Fruit fly (Drosophila melanogaster) whole organism, embryonic: ENCODE measurements around the gene CG5273.

ENCODE experiments used
- Asciz ChIP-seq: fragments of 200-800 bp; sonication (Bioruptor generic); optimal IDR thresholded peaks from 2 replicates; lab custom pipeline; 2017; ENCODE audit warnings: missing biosample characterization, mild to moderate bottlenecking, missing genetic modification characterization, missing genetic modification reagents
- B-H1 ChIP-seq: fragments of 200-800 bp; sonication (Bioruptor generic); IDR thresholded peaks from 3 replicates; pipeline ENCODE4 v1.3.6; 2022; ENCODE audit warnings: missing biosample characterization, missing genetic modification characterization
- BEAF-32 ChIP-seq: fragments of 200-800 bp; sonication (Bioruptor generic); optimal IDR thresholded peaks from 3 replicates; lab custom pipeline; 2017; ENCODE audit warnings: missing biosample characterization, missing genetic modification characterization, mild to moderate bottlenecking, moderate library complexity, missing genetic modification reagents
- CG10209 ChIP-seq: fragments of 200-800 bp; sonication (Bioruptor generic); optimal IDR thresholded peaks from 3 replicates; lab custom pipeline; 2017; ENCODE audit warnings: missing biosample characterization, mild to moderate bottlenecking, missing genetic modification characterization, missing genetic modification reagents
- CG12299 ChIP-seq: fragments of 200-800 bp; sonication (Bioruptor generic); optimal IDR thresholded peaks from 2 replicates; lab custom pipeline; 2018; ENCODE audit warnings: missing biosample characterization, mild to moderate bottlenecking, missing genetic modification characterization
- CG13894 ChIP-seq: fragments of 200-800 bp; sonication (Bioruptor generic); optimal IDR thresholded peaks from 3 replicates; lab custom pipeline; 2018; ENCODE audit warnings: missing biosample characterization, mild to moderate bottlenecking, missing genetic modification characterization, moderate library complexity
- CG1647 ChIP-seq: fragments of 200-800 bp; sonication (Bioruptor generic); optimal IDR thresholded peaks from 3 replicates; lab custom pipeline; 2016; ENCODE audit warnings: missing biosample characterization, missing genetic modification characterization
- CG16779 ChIP-seq: fragments of 200-800 bp; sonication (Bioruptor generic); IDR thresholded peaks from 2 replicates; pipeline ENCODE4 v1.3.6; 2022; ENCODE audit warnings: missing biosample characterization, missing genetic modification characterization
- CG16863 ChIP-seq: fragments of 200-800 bp; sonication (Bioruptor generic); optimal IDR thresholded peaks from 3 replicates; lab custom pipeline; 2016; ENCODE audit warnings: missing biosample characterization, missing genetic modification characterization
- CG17829 ChIP-seq: fragments of 200-800 bp; optimal IDR thresholded peaks from 2 replicates; lab custom pipeline; 2019; ENCODE audit warnings: missing biosample characterization, mild to moderate bottlenecking, missing genetic modification characterization, moderate library complexity
- CG32532 ChIP-seq: fragments of 200-800 bp; sonication (Bioruptor generic); IDR thresholded peaks from 2 replicates; pipeline ENCODE4 v1.3.6; 2022; ENCODE audit warnings: missing biosample characterization, missing genetic modification characterization
- CG3281 ChIP-seq: fragments of 200-800 bp; sonication (Bioruptor generic); optimal IDR thresholded peaks from 3 replicates; lab custom pipeline; 2017; ENCODE audit warnings: missing biosample characterization, mild to moderate bottlenecking, missing genetic modification characterization
- CG34422 ChIP-seq: fragments of 200-800 bp; sonication (Bioruptor generic); IDR thresholded peaks from 3 replicates; pipeline ENCODE4 v1.3.6; 2022; ENCODE audit warnings: missing biosample characterization, missing genetic modification characterization
- CG3995 ChIP-seq: fragments of 200-800 bp; sonication (Bioruptor generic); optimal IDR thresholded peaks from 3 replicates; lab custom pipeline; 2016; ENCODE audit warnings: missing biosample characterization, missing genetic modification characterization
- CG42726 ChIP-seq: fragments of 200-800 bp; sonication (Bioruptor generic); IDR thresholded peaks from 2 replicates; pipeline ENCODE4 v1.3.6; 2022; ENCODE audit warnings: missing biosample characterization, missing genetic modification characterization; ENCODE audit not compliant: partially characterized antibody
- CG4282 ChIP-seq: fragments of 200-800 bp; sonication (Bioruptor generic); optimal IDR thresholded peaks from 2 replicates; lab custom pipeline; 2016; ENCODE audit warnings: missing biosample characterization, missing genetic modification characterization
- CG4328 ChIP-seq: fragments of 200-800 bp; sonication (Bioruptor generic); optimal IDR thresholded peaks from 3 replicates; lab custom pipeline; 2017; ENCODE audit warnings: missing biosample characterization, missing genetic modification reagents, missing genetic modification characterization
- CG5953 ChIP-seq: fragments of 200-800 bp; sonication (Bioruptor generic); IDR thresholded peaks from 2 replicates; pipeline ENCODE4 v1.3.6; 2022; ENCODE audit warnings: missing biosample characterization, missing genetic modification characterization
- CG8089 ChIP-seq: fragments of 200-800 bp; sonication (Bioruptor generic); optimal IDR thresholded peaks from 3 replicates; lab custom pipeline; 2016; ENCODE audit warnings: missing biosample characterization, missing genetic modification characterization
- CG8359 ChIP-seq: fragments of 200-800 bp; sonication (Bioruptor generic); optimal IDR thresholded peaks from 2 replicates; lab custom pipeline; 2017; ENCODE audit warnings: missing biosample characterization, mild to moderate bottlenecking, missing genetic modification characterization, borderline replicate concordance
- CG9609 ChIP-seq: fragments of 200-800 bp; sonication (Bioruptor generic); optimal IDR thresholded peaks from 3 replicates; lab custom pipeline; 2016; ENCODE audit warnings: missing biosample characterization, missing genetic modification characterization
- CTCF ChIP-seq: fragments of 200-800 bp; sonication (Bioruptor generic); optimal IDR thresholded peaks from 2 replicates; lab custom pipeline; 2017; ENCODE audit warnings: missing biosample characterization, mild to moderate bottlenecking, missing genetic modification characterization, moderate library complexity
- Camta ChIP-seq: fragments of 200-800 bp; sonication (Bioruptor generic); optimal IDR thresholded peaks from 2 replicates; lab custom pipeline; 2016; ENCODE audit warnings: missing biosample characterization, missing genetic modification characterization
- Dbx ChIP-seq: fragments of 200-800 bp; sonication (Bioruptor generic); IDR thresholded peaks from 3 replicates; pipeline ENCODE4 v1.3.6; 2022; ENCODE audit warnings: missing biosample characterization, missing genetic modification characterization
- Dfd ChIP-seq, 2 experiments: fragments of >200 bp; optimal IDR thresholded peaks; 2 replicates each; lab custom pipeline; 2017; ENCODE audit warnings: missing biosample characterization in 2 of 2, missing genetic modification characterization in 2 of 2
- Drgx ChIP-seq: fragments of 200-800 bp; sonication (Bioruptor generic); IDR thresholded peaks from 2 replicates; pipeline ENCODE4 v1.3.6; 2022; ENCODE audit warnings: missing biosample characterization, missing genetic modification characterization
- Eip74EF ChIP-seq, 2 experiments: fragments of 200-800 bp in 1 of 2; fragments of >200 bp in 1 of 2; sonication (Bioruptor generic) in 1 of 2; optimal IDR thresholded peaks; 2 replicates each; lab custom pipeline; 2017 to 2019; ENCODE audit warnings: missing biosample characterization in 2 of 2, missing genetic modification characterization in 2 of 2, mild to moderate bottlenecking in 1 of 2, moderate library complexity in 1 of 2
- Ets65A ChIP-seq: fragments of 200-800 bp; sonication (Bioruptor generic); peaks from one replicate; lab custom pipeline; 2016; ENCODE audit warnings: missing biosample characterization, missing genetic modification characterization
- Fer1 ChIP-seq: fragments of 200-800 bp; sonication (Bioruptor generic); optimal IDR thresholded peaks from 2 replicates; lab custom pipeline; 2017; ENCODE audit warnings: missing biosample characterization, mild to moderate bottlenecking, missing genetic modification characterization
- Hey ChIP-seq: fragments of 200-800 bp; sonication (Bioruptor generic); optimal IDR thresholded peaks from 3 replicates; lab custom pipeline; 2018; ENCODE audit warnings: missing biosample characterization, mild to moderate bottlenecking, missing genetic modification characterization
- Lhr ChIP-seq: fragments of 200-800 bp; sonication (Bioruptor generic); optimal IDR thresholded peaks from 3 replicates; lab custom pipeline; 2017; ENCODE audit warnings: mild to moderate bottlenecking, missing biosample characterization, missing genetic modification reagents, missing genetic modification characterization
- Med ChIP-seq: fragments of 200-800 bp; sonication (Bioruptor generic); peaks from one replicate; lab custom pipeline; 2016; ENCODE audit warnings: missing biosample characterization, missing genetic modification characterization, mild to moderate bottlenecking, inconsistent platforms, moderate library complexity
- Mrtf ChIP-seq: fragments of 200-800 bp; sonication (Bioruptor generic); IDR thresholded peaks from 3 replicates; pipeline ENCODE4 v1.3.6; 2022; ENCODE audit warnings: missing biosample characterization, missing genetic modification characterization
- Side ChIP-seq: fragments of 200-800 bp; sonication (Bioruptor generic); optimal IDR thresholded peaks from 2 replicates; lab custom pipeline; 2016; ENCODE audit warnings: missing biosample characterization, missing genetic modification characterization
- Tbp ChIP-seq: fragments of >200 bp; optimal IDR thresholded peaks from 2 replicates; lab custom pipeline; 2018; ENCODE audit warnings: missing biosample characterization, missing genetic modification characterization
- aop ChIP-seq: fragments of 200-800 bp; sonication (Bioruptor generic); IDR thresholded peaks from 2 replicates; pipeline ENCODE4 v1.3.6; 2022; ENCODE audit warnings: missing biosample characterization, missing genetic modification characterization
- az2 ChIP-seq: fragments of 200-800 bp; sonication (Bioruptor generic); optimal IDR thresholded peaks from 3 replicates; lab custom pipeline; 2016; ENCODE audit warnings: missing biosample characterization, missing genetic modification characterization
- bigmax ChIP-seq: fragments of 200-800 bp; sonication (Bioruptor generic); optimal IDR thresholded peaks from 2 replicates; lab custom pipeline; 2018; ENCODE audit warnings: missing biosample characterization, mild to moderate bottlenecking, missing genetic modification characterization
- btn ChIP-seq: fragments of 200-800 bp; sonication (Bioruptor generic); optimal IDR thresholded peaks from 2 replicates; lab custom pipeline; 2016; ENCODE audit warnings: missing biosample characterization, missing genetic modification characterization
- ewg ChIP-seq: fragments of 200-800 bp; sonication (Bioruptor generic); optimal IDR thresholded peaks from 3 replicates; lab custom pipeline; 2017; ENCODE audit warnings: mild to moderate bottlenecking, missing biosample characterization, missing genetic modification reagents, missing genetic modification characterization
- fd3F ChIP-seq: fragments of 200-800 bp; sonication (Bioruptor generic); optimal IDR thresholded peaks from 2 replicates; lab custom pipeline; 2018; ENCODE audit warnings: missing biosample characterization, mild to moderate bottlenecking, missing genetic modification characterization, moderate library complexity
- gcm ChIP-seq: fragments of 200-800 bp; sonication (Bioruptor generic); optimal IDR thresholded peaks from 2 replicates; lab custom pipeline; 2019; ENCODE audit warnings: missing biosample characterization, mild to moderate bottlenecking, missing genetic modification characterization, moderate library complexity
- her ChIP-seq: fragments of 200-800 bp; sonication (Bioruptor generic); optimal IDR thresholded peaks from 2 replicates; lab custom pipeline; 2016; ENCODE audit warnings: missing biosample characterization, missing genetic modification characterization
- knrl ChIP-seq: fragments of 200-800 bp; sonication (Bioruptor generic); IDR thresholded peaks from 3 replicates; pipeline ENCODE4 v1.3.6; 2022; ENCODE audit warnings: missing biosample characterization, missing genetic modification characterization; ENCODE audit not compliant: partially characterized antibody
- odd ChIP-seq: fragments of 200-800 bp; sonication (Bioruptor generic); optimal IDR thresholded peaks from 2 replicates; lab custom pipeline; 2017; ENCODE audit warnings: missing biosample characterization, mild to moderate bottlenecking, missing genetic modification characterization
- pnt ChIP-seq: fragments of 200-800 bp; sonication (Bioruptor generic); optimal IDR thresholded peaks from 3 replicates; lab custom pipeline; 2016; ENCODE audit warnings: missing biosample characterization, missing genetic modification characterization
- rib ChIP-seq: fragments of 200-800 bp; sonication (Bioruptor generic); IDR thresholded peaks from 2 replicates; pipeline ENCODE4 v1.3.6; 2022; ENCODE audit warnings: missing biosample characterization, missing genetic modification characterization
- ro ChIP-seq: fragments of 200-800 bp; sonication (Bioruptor generic); IDR thresholded peaks from 2 replicates; pipeline ENCODE4 v1.3.6; 2022; ENCODE audit warnings: missing biosample characterization, missing genetic modification characterization
- row ChIP-seq: fragments of 200-800 bp; sonication (Bioruptor generic); IDR thresholded peaks from 3 replicates; pipeline ENCODE4 v1.3.6; 2022; ENCODE audit warnings: missing biosample characterization, missing genetic modification characterization
- sna ChIP-seq: fragments of 200-800 bp; sonication (Bioruptor generic); IDR thresholded peaks from 2 replicates; pipeline ENCODE4 v1.3.6; 2022; ENCODE audit warnings: missing biosample characterization, missing genetic modification characterization; ENCODE audit not compliant: partially characterized antibody
- tin ChIP-seq: fragments of 200-800 bp; sonication (Bioruptor generic); optimal IDR thresholded peaks from 3 replicates; lab custom pipeline; 2016; ENCODE audit warnings: missing biosample characterization, missing genetic modification characterization
- trem ChIP-seq: fragments of 200-800 bp; optimal IDR thresholded peaks from 3 replicates; lab custom pipeline; 2019; ENCODE audit warnings: missing biosample characterization, mild to moderate bottlenecking, missing genetic modification characterization, moderate library complexity
- z ChIP-seq: fragments of 200-800 bp; sonication (Bioruptor generic); IDR thresholded peaks from 3 replicates; pipeline ENCODE4 v1.3.6; 2022; ENCODE audit warnings: missing biosample characterization, missing genetic modification characterization

The CG5273 gene

dm6 chrX:784456-784855 is 25.1 kb downstream of the CG5273 start, which contains the start of gene tw:
Gene tw (plus strand): TSS chrX:784746.
- TF ChIP-seq Dfd (GFP tag; optimal IDR thresholded peaks at IDR 0.05; lab: Kevin White, UChicago), result no peak
- TF ChIP-seq Fer1 (GFP tag; lab: Kevin White, UChicago), result no peak
- TF ChIP-seq odd (GFP tag; lab: Kevin White, UChicago), result no peak
- TF ChIP-seq gcm (GFP tag; lab: Kevin White, UChicago), result no peak
- TF ChIP-seq CG10209 (GFP tag; lab: Kevin White, UChicago), result no peak
- peak; percentile 92 for TF ChIP-seq CTCF (GFP tag; lab: Kevin White, UChicago)
- TF ChIP-seq CG12299 (tag; lab: Kevin White, UChicago), result no peak
- TF ChIP-seq CG1647 (GFP tag; lab: Kevin White, UChicago), result no peak
- no peak for TF ChIP-seq CG8089 (GFP tag; lab: Kevin White, UChicago)
- TF ChIP-seq CG13894, result peak; percentile 71
- peak; percentile 44; the same call in 1 of the 2 replicates for TF ChIP-seq sna
- no peak for TF ChIP-seq Eip74EF (GFP tag; optimal IDR thresholded peaks at IDR 0.05; lab: Kevin White, UChicago)
- no peak for TF ChIP-seq B-H1 (GFP tag; lab: Robert Waterston, UW)
- peak; percentile 68 for TF ChIP-seq Med (GFP tag; lab: Kevin White, UChicago)
- no peak for TF ChIP-seq z (GFP tag; lab: Robert Waterston, UW)
- TF ChIP-seq Hey (tag; lab: Kevin White, UChicago), result no peak
- TF ChIP-seq CG5953 (GFP tag; lab: Robert Waterston, UW), result no peak
- TF ChIP-seq Drgx (GFP tag; lab: Robert Waterston, UW), result no peak
- no peak for TF ChIP-seq Tbp
- no peak for TF ChIP-seq Ets65A (GFP tag; lab: Kevin White, UChicago)
- no peak for TF ChIP-seq her (GFP tag; lab: Kevin White, UChicago)
- no peak for TF ChIP-seq Side (GFP tag; lab: Kevin White, UChicago)
- no peak for TF ChIP-seq Dbx
- TF ChIP-seq row, result no peak
- TF ChIP-seq CG42726 (GFP tag; lab: Robert Waterston, UW), result 0 out of 2 replicates have a peak, but pooled peaks have one; percentile 13
- no peak for TF ChIP-seq Mrtf (GFP tag; lab: Robert Waterston, UW)
- TF ChIP-seq bigmax (GFP tag; lab: Kevin White, UChicago), result no peak
- TF ChIP-seq aop (GFP tag; lab: Robert Waterston, UW), result no peak
- TF ChIP-seq CG16863 (GFP tag; lab: Kevin White, UChicago), result no peak
- TF ChIP-seq Camta (GFP tag; lab: Kevin White, UChicago), result no peak
- TF ChIP-seq CG9609 (GFP tag; lab: Kevin White, UChicago), result no peak
- TF ChIP-seq tin (GFP tag; lab: Kevin White, UChicago), result no peak
- TF ChIP-seq CG3281, result no peak
- TF ChIP-seq CG17829 (tag; lab: Kevin White, UChicago), result no peak
- no peak for TF ChIP-seq CG4282 (GFP tag; lab: Kevin White, UChicago)
- TF ChIP-seq BEAF-32 (GFP tag; lab: Kevin White, UChicago), result peak; percentile 52
- TF ChIP-seq CG8359 (GFP tag; lab: Kevin White, UChicago), result no peak
- TF ChIP-seq trem, result peak; percentile 7
- TF ChIP-seq CG3995 (GFP tag; lab: Kevin White, UChicago), result no peak
- no peak for TF ChIP-seq rib (GFP tag; lab: Robert Waterston, UW)
- TF ChIP-seq fd3F, result no peak
- TF ChIP-seq Lhr (GFP tag; lab: Kevin White, UChicago), result peak; percentile 13
- no peak for TF ChIP-seq az2
- TF ChIP-seq CG32532 (GFP tag; lab: Robert Waterston, UW), result peak; percentile 29; the same call in 1 of the 2 replicates
- TF ChIP-seq CG34422 (GFP tag; lab: Robert Waterston, UW), result no peak
- peak; percentile 40; the same call in 2 of the 3 replicates for TF ChIP-seq knrl (GFP tag; lab: Robert Waterston, UW)
- TF ChIP-seq ewg (GFP tag; lab: Kevin White, UChicago), result no peak
- TF ChIP-seq btn (GFP tag; lab: Kevin White, UChicago), result no peak
- no peak for TF ChIP-seq Asciz (GFP tag; lab: Kevin White, UChicago)
- TF ChIP-seq pnt (GFP tag; lab: Kevin White, UChicago), result no peak
- TF ChIP-seq ro (GFP tag; lab: Robert Waterston, UW), result no peak
- no peak for TF ChIP-seq CG4328 (GFP tag; lab: Kevin White, UChicago)
- TF ChIP-seq CG16779, result no peak
